Fruit fly (Drosophila melanogaster): Measurements from ENCODE around the gene CG12502.

The CG12502 gene

dm6 chr3L:907673-908323 is 42.6 kb downstream of the CG12502 start (continued):
- no peak for TF ChIP-seq Kr (GFP tag; optimal IDR thresholded peaks at IDR 0.05)
- no peak for TF ChIP-seq CG11085 (GFP tag; IDR thresholded peaks at IDR 0.05)
- TF ChIP-seq MESR4 (GFP tag; optimal IDR thresholded peaks at IDR 0.05): no peak
- no peak for TF ChIP-seq scrt (GFP tag; optimal IDR thresholded peaks at IDR 0.05)
- no peak for TF ChIP-seq CG15073 (GFP tag; optimal IDR thresholded peaks at IDR 0.05)
- TF ChIP-seq Pdp1 (GFP tag; optimal IDR thresholded peaks at IDR 0.05): no peak
- no peak for TF ChIP-seq CG14014 (GFP tag; IDR thresholded peaks at IDR 0.05)
- TF ChIP-seq CG32532 (GFP tag; IDR thresholded peaks at IDR 0.05): no peak
- peak; percentile 44 for TF ChIP-seq fd96Cb (tag; optimal IDR thresholded peaks at IDR 0.05)
- TF ChIP-seq Sin3A (optimal IDR thresholded peaks at IDR 0.05): no peak

dm6 chr3L:908508-909162 is 43.4 kb downstream of the CG12502 start, which contains the start of gene nerfin-1:
Gene nerfin-1, plus strand, starts transcription at chr3L:909112.
- no peak for TF ChIP-seq CG12104 (GFP tag; optimal IDR thresholded peaks at IDR 0.05)
- TF ChIP-seq CG4282 (GFP tag; optimal IDR thresholded peaks at IDR 0.05): no peak
- TF ChIP-seq vvl (GFP tag; IDR thresholded peaks at IDR 0.05): no peak
- peak; percentile 14 for TF ChIP-seq CG12659 (GFP tag; optimal IDR thresholded peaks at IDR 0.05)
- no peak for TF ChIP-seq Dek (tag; optimal IDR thresholded peaks at IDR 0.05)
- no peak for TF ChIP-seq pan (optimal IDR thresholded peaks at IDR 0.05)
- TF ChIP-seq pan (GFP tag; optimal IDR thresholded peaks at IDR 0.05 in 1 of 2, IDR thresholded peaks at IDR 0.05 in 1 of 2): no peak
- TF ChIP-seq ab (GFP tag; optimal IDR thresholded peaks at IDR 0.05): no peak
- no peak for TF ChIP-seq CG6175 (GFP tag; IDR thresholded peaks at IDR 0.05)
- TF ChIP-seq CG3065 (GFP tag; optimal IDR thresholded peaks at IDR 0.05): no peak
- TF ChIP-seq Usf (GFP tag; optimal IDR thresholded peaks at IDR 0.05): peak; percentile 16
- no peak for TF ChIP-seq dysf (GFP tag; IDR thresholded peaks at IDR 0.05)
- peak; percentile 14 for TF ChIP-seq CG1602 (GFP tag; optimal IDR thresholded peaks at IDR 0.05)
- TF ChIP-seq Dip2 (GFP tag; IDR thresholded peaks at IDR 0.05): no peak
- TF ChIP-seq lilli (GFP tag; optimal IDR thresholded peaks at IDR 0.05): no peak
- no peak for TF ChIP-seq corto (GFP tag; optimal IDR thresholded peaks at IDR 0.05)
- no peak for TF ChIP-seq z (GFP tag; IDR thresholded peaks at IDR 0.05)
- TF ChIP-seq CG8944 (GFP tag; optimal IDR thresholded peaks at IDR 0.05): no peak
- TF ChIP-seq ham (GFP tag; IDR thresholded peaks at IDR 0.05): no peak
- no peak for TF ChIP-seq CG6791 (GFP tag; IDR thresholded peaks at IDR 0.05; ENCODE audit: partially characterized antibody)
- no peak for TF ChIP-seq mam (GFP tag; optimal IDR thresholded peaks at IDR 0.05)
- no peak for TF ChIP-seq CG4424 (GFP tag; optimal IDR thresholded peaks at IDR 0.05)
- no peak for TF ChIP-seq CG10321 (GFP tag; IDR thresholded peaks at IDR 0.05)
- no peak for TF ChIP-seq Nf-YA (GFP tag; IDR thresholded peaks at IDR 0.05)
- TF ChIP-seq gsb (GFP tag; IDR thresholded peaks at IDR 0.05): no peak
- no peak for TF ChIP-seq CG10654 (GFP tag; optimal IDR thresholded peaks at IDR 0.05)
- TF ChIP-seq psq (GFP tag; optimal IDR thresholded peaks at IDR 0.05): no peak
- TF ChIP-seq Blimp-1 (GFP tag; optimal IDR thresholded peaks at IDR 0.05): peak; percentile 14
- TF ChIP-seq Dad (GFP tag; optimal IDR thresholded peaks at IDR 0.05): no peak
- TF ChIP-seq zfh2 (GFP tag; optimal IDR thresholded peaks at IDR 0.05): no peak
- TF ChIP-seq ssp (GFP tag; IDR thresholded peaks at IDR 0.05): 0 out of 2 replicates have a peak, but pooled peaks have one; percentile 26
- TF ChIP-seq CG7963 (GFP tag; IDR thresholded peaks at IDR 0.05; ENCODE audit: partially characterized antibody): no peak
- no peak for TF ChIP-seq gfzf (GFP tag; optimal IDR thresholded peaks at IDR 0.05)
- TF ChIP-seq grau (tag; optimal IDR thresholded peaks at IDR 0.05): peak; percentile 5
- no peak for TF ChIP-seq ERR (GFP tag; optimal IDR thresholded peaks at IDR 0.05)
- TF ChIP-seq sens-2 (GFP tag; IDR thresholded peaks at IDR 0.05): no peak
- no peak for TF ChIP-seq CG13287 (GFP tag; IDR thresholded peaks at IDR 0.05; ENCODE audit: partially characterized antibody)
- no peak for TF ChIP-seq Atf3 (GFP tag; optimal IDR thresholded peaks at IDR 0.05)
- TF ChIP-seq abd-A (tag; optimal IDR thresholded peaks at IDR 0.05): no peak
- TF ChIP-seq CG10565 (GFP tag; optimal IDR thresholded peaks at IDR 0.05): no peak
